Worm (Caenorhabditis elegans) whole organism, L4 larva: ENCODE data around the gene W02A2.9.
A peak's percentile ranks its signal among the peaks of the same experiment; 100 is the strongest.

Source experiments
- D1046.2 ChIP-seq: fragments of 200-800 bp; sonication (Bioruptor generic); IDR thresholded peaks from 2 replicates; pipeline ENCODE4 v1.3.6; 2022; ENCODE audit warnings: missing genetic modification characterization, missing compliant biosample characterization
- F10B5.3 ChIP-seq: sonication (generic microtip); optimal IDR thresholded peaks from 2 replicates; lab custom pipeline; 2016; ENCODE audit warnings: mild to moderate bottlenecking, missing genetic modification characterization, missing compliant biosample characterization
- F49E8.2 ChIP-seq: sonication (generic microtip); optimal IDR thresholded peaks from 2 replicates; lab custom pipeline; 2016; ENCODE audit warnings: missing compliant biosample characterization, mild to moderate bottlenecking, missing genetic modification characterization, borderline replicate concordance
- Y105C5A.15 ChIP-seq: fragments of 200-800 bp; sonication (Bioruptor generic); IDR thresholded peaks from 2 replicates; pipeline ENCODE4 v1.3.6; 2022; ENCODE audit warnings: missing genetic modification characterization, missing compliant biosample characterization
- Y48G9A.11 ChIP-seq: fragments of 200-800 bp; sonication (Bioruptor generic); IDR thresholded peaks from 2 replicates; pipeline ENCODE4 v1.3.6; 2022; ENCODE audit warnings: missing genetic modification reagents, missing genetic modification characterization, missing compliant biosample characterization
- aha-1 ChIP-seq: fragments of 150-350 bp; peaks from one replicate; lab custom pipeline; 2014; ENCODE audit warnings: missing biosample characterization, missing genetic modification characterization
- aly-2 ChIP-seq: sonication (generic microtip); optimal IDR thresholded peaks from 2 replicates; lab custom pipeline; 2018; ENCODE audit warnings: missing biosample characterization, missing genetic modification characterization
- ceh-82 ChIP-seq: sonication (generic microtip); optimal IDR thresholded peaks from 2 replicates; lab custom pipeline; 2017; ENCODE audit warnings: missing biosample characterization, missing genetic modification characterization
- daf-16 ChIP-seq, 3 experiments: sonication (generic microtip); optimal IDR thresholded peaks; 2 replicates each; lab custom pipeline; 2016 to 2017; ENCODE audit warnings: missing genetic modification characterization in 3 of 3, missing genetic modification reagents in 3 of 3, mild to moderate bottlenecking in 2 of 3, missing compliant biosample characterization in 2 of 3, missing biosample characterization in 1 of 3, moderate library complexity in 1 of 3
- daf-8 ChIP-seq: fragments of 200-800 bp; sonication (Bioruptor generic); IDR thresholded peaks from 2 replicates; pipeline ENCODE4 v1.3.6; 2022; ENCODE audit warnings: missing genetic modification characterization, missing compliant biosample characterization
- dmd-6 ChIP-seq: fragments of 200-800 bp; sonication (Bioruptor generic); IDR thresholded peaks from 2 replicates; pipeline ENCODE4 v1.3.6; 2022; ENCODE audit warnings: missing genetic modification reagents, missing genetic modification characterization, missing compliant biosample characterization
- dmd-8 ChIP-seq: fragments of 200-800 bp; sonication (Bioruptor generic); IDR thresholded peaks from 2 replicates; pipeline ENCODE4 v1.3.6; 2022; ENCODE audit warnings: missing genetic modification characterization, missing compliant biosample characterization
- dve-1 ChIP-seq: sonication (generic microtip); optimal IDR thresholded peaks from 2 replicates; lab custom pipeline; 2017; ENCODE audit warnings: antibody characterized with exemption, mild to moderate bottlenecking, missing genetic modification characterization, missing compliant biosample characterization; ENCODE audit not compliant: insufficient read depth
- egl-27 ChIP-seq: sonication (generic microtip); optimal IDR thresholded peaks from 3 replicates; lab custom pipeline; 2017; ENCODE audit warnings: missing biosample characterization, missing genetic modification reagents, missing genetic modification characterization
- egl-43 ChIP-seq: fragments of 200-800 bp; sonication (Bioruptor generic); IDR thresholded peaks from 2 replicates; pipeline ENCODE4 v1.3.6; 2022; ENCODE audit warnings: missing genetic modification reagents, missing genetic modification characterization, missing compliant biosample characterization
- fos-1 ChIP-seq: fragments of 150-350 bp; optimal IDR thresholded peaks from 2 replicates; lab custom pipeline; 2014; ENCODE audit warnings: missing biosample characterization, missing genetic modification characterization
- hlh-11 ChIP-seq: fragments of 200-800 bp; sonication (Bioruptor generic); optimal IDR thresholded peaks from 2 replicates; lab custom pipeline; 2018; ENCODE audit warnings: mild to moderate bottlenecking, missing genetic modification characterization, missing compliant biosample characterization
- hlh-30 ChIP-seq: sonication (generic microtip); optimal IDR thresholded peaks from 2 replicates; lab custom pipeline; 2017; ENCODE audit warnings: antibody characterized with exemption, mild to moderate bottlenecking, missing genetic modification characterization, missing compliant biosample characterization; ENCODE audit not compliant: insufficient read depth
- jun-1 ChIP-seq: fragments of 150-350 bp; optimal IDR thresholded peaks from 2 replicates; lab custom pipeline; 2014; ENCODE audit warnings: missing biosample characterization, missing genetic modification reagents, missing genetic modification characterization
- lin-15B ChIP-seq: fragments of 150-350 bp; sonication (generic microtip); optimal IDR thresholded peaks from 3 replicates; lab custom pipeline; 2014; ENCODE audit warnings: missing biosample characterization, missing genetic modification characterization
- lin-38 ChIP-seq: fragments of 200-800 bp; sonication (Bioruptor generic); IDR thresholded peaks from 2 replicates; pipeline ENCODE4 v1.3.6; 2022; ENCODE audit warnings: missing genetic modification reagents, missing genetic modification characterization, missing compliant biosample characterization
- lin-39 ChIP-seq: fragments of 150-350 bp; optimal IDR thresholded peaks from 2 replicates; lab custom pipeline; 2014; ENCODE audit warnings: missing biosample characterization, missing genetic modification reagents, missing genetic modification characterization
- mdl-1 ChIP-seq, 2 experiments: fragments of 150-350 bp in 1 of 2; sonication (generic microtip) in 1 of 2; optimal IDR thresholded peaks; 2 replicates each; lab custom pipeline; 2014 to 2017; ENCODE audit warnings: missing biosample characterization in 2 of 2, missing genetic modification characterization in 2 of 2
- nhr-237 ChIP-seq: sonication (generic microtip); optimal IDR thresholded peaks from 2 replicates; lab custom pipeline; 2017; ENCODE audit warnings: missing biosample characterization, missing genetic modification characterization
- nhr-28 ChIP-seq: fragments of 150-350 bp; optimal IDR thresholded peaks from 2 replicates; lab custom pipeline; 2014; ENCODE audit warnings: missing biosample characterization, missing genetic modification characterization
- nhr-6 ChIP-seq: fragments of 150-350 bp; optimal IDR thresholded peaks from 2 replicates; lab custom pipeline; 2014; ENCODE audit warnings: missing biosample characterization, missing genetic modification characterization
- pha-4 ChIP-seq, 2 experiments: fragments of 150-350 bp in 1 of 2; fragments of 200-800 bp in 1 of 2; sonication (Bioruptor generic) in 1 of 2; IDR thresholded peaks in 1 of 2; optimal IDR thresholded peaks in 1 of 2; 2 replicates each; pipeline versions ENCODE4 v1.3.6 to Lab custom; 2014 to 2022; ENCODE audit warnings: missing genetic modification characterization in 2 of 2, missing genetic modification reagents in 2 of 2, missing biosample characterization in 1 of 2, missing compliant biosample characterization in 1 of 2
- pqm-1 ChIP-seq: sonication (generic microtip); optimal IDR thresholded peaks from 2 replicates; lab custom pipeline; 2017; ENCODE audit warnings: missing biosample characterization, missing genetic modification characterization
- set-16 ChIP-seq: fragments of 200-800 bp; sonication (Bioruptor generic); IDR thresholded peaks from 2 replicates; pipeline ENCODE4 v1.3.6; 2022; ENCODE audit warnings: missing genetic modification reagents, missing genetic modification characterization, missing compliant biosample characterization
- skn-1 ChIP-seq: fragments of 150-350 bp; optimal IDR thresholded peaks from 2 replicates; lab custom pipeline; 2014; ENCODE audit warnings: missing biosample characterization, missing genetic modification characterization
- snpc-1.2 ChIP-seq: fragments of 200-800 bp; sonication (Bioruptor generic); IDR thresholded peaks from 2 replicates; pipeline ENCODE4 v1.3.6; 2022; ENCODE audit warnings: missing genetic modification reagents, missing genetic modification characterization, missing compliant biosample characterization
- tra-1 ChIP-seq: fragments of 200-800 bp; sonication (Bioruptor generic); IDR thresholded peaks from 2 replicates; pipeline ENCODE4 v1.3.6; 2022; ENCODE audit warnings: missing genetic modification reagents, missing genetic modification characterization, missing compliant biosample characterization
- unc-130 ChIP-seq: sonication (generic microtip); optimal IDR thresholded peaks from 2 replicates; lab custom pipeline; 2016; ENCODE audit warnings: missing genetic modification reagents, missing genetic modification characterization, missing compliant biosample characterization
- unc-39 ChIP-seq: sonication (generic microtip); optimal IDR thresholded peaks from 2 replicates; lab custom pipeline; 2017; ENCODE audit warnings: missing biosample characterization, missing genetic modification characterization
- unc-62 ChIP-seq, 3 experiments: fragments of 150-350 bp in 1 of 3; sonication (generic microtip); optimal IDR thresholded peaks in 2 of 3; peaks in 1 of 3; 1 replicate in 1 of 3; 2 replicates in 2 of 3; lab custom pipeline; 2014 to 2017; ENCODE audit warnings: missing biosample characterization in 3 of 3, missing genetic modification characterization in 3 of 3, missing genetic modification reagents in 3 of 3, missing genotype in 1 of 3
- zfp-2 ChIP-seq: sonication (generic microtip); optimal IDR thresholded peaks from 2 replicates; lab custom pipeline; 2016; ENCODE audit warnings: mild to moderate bottlenecking, missing genetic modification characterization, missing compliant biosample characterization

Gene W02A2.9

ce11 chrIV:13346078-13346477 is 1.4 kb upstream of the W02A2.9 start:
- TF ChIP-seq aly-2 (tag; lab: Kevin White, UChicago) (no peak), daf-16 (GFP tag; optimal IDR thresholded peaks at IDR 0.05; lab: Kevin White, UChicago) (no peak), daf-16 (tag; optimal IDR thresholded peaks at IDR 0.05; lab: Kevin White, UChicago) (peak; percentile 40), egl-27 (tag; lab: Kevin White, UChicago) (no peak), pha-4 (GFP tag; IDR thresholded peaks at IDR 0.05; lab: Robert Waterston, UW) (no peak), pha-4 (tag; optimal IDR thresholded peaks at IDR 0.05; lab: Kevin White, UChicago) (peak; percentile 90), pqm-1 (tag; lab: Kevin White, UChicago) (peak; percentile 35), dmd-8 (GFP tag; lab: Robert Waterston, UW) (no peak), dve-1 (tag; lab: Kevin White, UChicago) (peak; percentile 72), nhr-6 (tag; lab: Kevin White, UChicago) (peak; percentile 76), dmd-6 (GFP tag; lab: Robert Waterston, UW) (peak; percentile 54), daf-8 (GFP tag; lab: Robert Waterston, UW) (no peak), unc-39 (tag; lab: Kevin White, UChicago) (no peak), hlh-11 (peak; percentile 39), lin-39 (no peak), F10B5.3 (no peak), tra-1 (GFP tag; lab: Robert Waterston, UW) (no peak), aha-1 (tag; lab: Kevin White, UChicago) (peak; percentile 40), nhr-28 (tag; lab: Kevin White, UChicago) (peak; percentile 35), jun-1 (tag; lab: Kevin White, UChicago) (no peak), hlh-30 (tag; lab: Kevin White, UChicago) (peak; percentile 34), fos-1 (tag; lab: Kevin White, UChicago) (no peak), mdl-1 (tag; optimal IDR thresholded peaks at IDR 0.05; lab: Kevin White, UChicago) (no peak)

ce11 chrIV:13348592-13348991 is 1.1 kb downstream of the W02A2.9 start, which contains the start of gene W02A2.12:
Gene W02A2.12 (minus strand): TSS chrIV:13348831.
- TF ChIP-seq lin-38 (GFP tag; lab: Robert Waterston, UW) (peak; percentile 31; the same call in 1 of the 2 replicates), set-16 (peak; percentile 78), zfp-2 (no peak), skn-1 (no peak), egl-43 (GFP tag; lab: Robert Waterston, UW) (peak; percentile 44; the same call in 1 of the 2 replicates), pha-4 (GFP tag; IDR thresholded peaks at IDR 0.05; lab: Robert Waterston, UW) (peak; percentile 77; the same call in 1 of the 2 replicates), pha-4 (tag; optimal IDR thresholded peaks at IDR 0.05; lab: Kevin White, UChicago) (no peak), Y105C5A.15 (0 out of 2 replicates have a peak, but pooled peaks have one; percentile 34)

- TF ChIP-seq lin-15B: no peak
- no peak for TF ChIP-seq nhr-237 (tag; lab: Kevin White, UChicago)
- peak; percentile 22 for TF ChIP-seq F49E8.2 (tag; lab: Kevin White, UChicago)
- peak; percentile 69 for TF ChIP-seq snpc-1.2 (GFP tag; lab: Robert Waterston, UW)
- no peak for TF ChIP-seq ceh-82 (tag; lab: Kevin White, UChicago)
- no peak for TF ChIP-seq D1046.2 (GFP tag; lab: Robert Waterston, UW)
- peak; percentile 91 for TF ChIP-seq unc-130
- 0 out of 2 replicates have a peak, but pooled peaks have one; percentile 8 for TF ChIP-seq Y48G9A.11
- peak in 1 of 2 experiments; percentile 70 for TF ChIP-seq unc-62 (GFP tag; optimal IDR thresholded peaks at IDR 0.05 in 1 of 2; lab: Kevin White, UChicago)
- no peak for TF ChIP-seq unc-62 (tag; optimal IDR thresholded peaks at IDR 0.05; lab: Kevin White, UChicago)
Observed at ce11 chrIV:13353143-13353773, 5.8 kb downstream of the W02A2.9 start, which contains the start of the genes rec-8 and mex-5. Gene rec-8 (minus strand): TSS chrIV:13353193. Gene mex-5 (plus strand): TSS chrIV:13353723.
